Fruit fly (Drosophila melanogaster): ENCODE measurements around the gene laza.

Gene laza

dm6 chr3L:22458898-22459524 is 1.9 kb downstream of the laza start (continued):
- TF ChIP-seq abd-A (tag; optimal IDR thresholded peaks at IDR 0.05) (no peak), CG16813 (GFP tag; IDR thresholded peaks at IDR 0.05; ENCODE audit: partially characterized antibody) (no peak), CG11504 (tag; optimal IDR thresholded peaks at IDR 0.05) (peak; percentile 30), YL-1 (GFP tag; optimal IDR thresholded peaks at IDR 0.05) (no peak), CG12769 (tag; optimal IDR thresholded peaks at IDR 0.05) (peak; percentile 41), pb (GFP tag; optimal IDR thresholded peaks at IDR 0.05) (no peak), Dp (GFP tag; optimal IDR thresholded peaks at IDR 0.05) (no peak), CG15696 (tag; optimal IDR thresholded peaks at IDR 0.05) (peak; percentile 3), nom (GFP tag; optimal IDR thresholded peaks at IDR 0.05) (no peak), CG11456 (GFP tag; IDR thresholded peaks at IDR 0.05) (no peak), Ravus (GFP tag; IDR thresholded peaks at IDR 0.05) (no peak), CG11085 (GFP tag; IDR thresholded peaks at IDR 0.05) (no peak), Hr51 (GFP tag; optimal IDR thresholded peaks at IDR 0.05) (no peak), Stat92E (GFP tag; optimal IDR thresholded peaks at IDR 0.05) (no peak), Xrp1 (GFP tag; IDR thresholded peaks at IDR 0.05) (0 out of 2 replicates have a peak, but pooled peaks have one; percentile 11), CG7786 (GFP tag; optimal IDR thresholded peaks at IDR 0.05) (no peak), CG2129 (GFP tag; IDR thresholded peaks at IDR 0.05; ENCODE audit: partially characterized antibody) (no peak), CG13894 (tag; optimal IDR thresholded peaks at IDR 0.05) (no peak), Dad (GFP tag; optimal IDR thresholded peaks at IDR 0.05) (no peak), sr (GFP tag; IDR thresholded peaks at IDR 0.05) (no peak), Dek (tag; optimal IDR thresholded peaks at IDR 0.05) (no peak), CG4707 (GFP tag; optimal IDR thresholded peaks at IDR 0.05) (no peak), psq (GFP tag; optimal IDR thresholded peaks at IDR 0.05) (no peak), slou (GFP tag; optimal IDR thresholded peaks at IDR 0.05) (no peak), pum (GFP tag; optimal IDR thresholded peaks at IDR 0.05) (no peak), H2.0 (GFP tag; IDR thresholded peaks at IDR 0.05) (no peak), fd3F (GFP tag; optimal IDR thresholded peaks at IDR 0.05) (no peak), CG12299 (tag; optimal IDR thresholded peaks at IDR 0.05) (no peak), knrl (GFP tag; IDR thresholded peaks at IDR 0.05; ENCODE audit: partially characterized antibody) (no peak), sim (GFP tag; IDR thresholded peaks at IDR 0.05) (no peak), NC2β (GFP tag; optimal IDR thresholded peaks at IDR 0.05) (no peak), CG2120 (GFP tag; optimal IDR thresholded peaks at IDR 0.05) (no peak), Blimp-1 (GFP tag; optimal IDR thresholded peaks at IDR 0.05) (no peak), CG15514 (GFP tag; optimal IDR thresholded peaks at IDR 0.05) (no peak), D (optimal IDR thresholded peaks at IDR 0.05) (no peak), D (GFP tag; optimal IDR thresholded peaks at IDR 0.05) (no peak), CG14050 (GFP tag; IDR thresholded peaks at IDR 0.05) (no peak), CG7271 (tag; optimal IDR thresholded peaks at IDR 0.05) (no peak), bbx (GFP tag; IDR thresholded peaks at IDR 0.05; ENCODE audit: partially characterized antibody) (no peak), ftz-f1 (GFP tag; optimal IDR thresholded peaks at IDR 0.05) (peak; percentile 49), CG1602 (GFP tag; optimal IDR thresholded peaks at IDR 0.05) (no peak), sc (optimal IDR thresholded peaks at IDR 0.05) (no peak), sc (GFP tag; optimal IDR thresholded peaks at IDR 0.05) (no peak), Sox100B (GFP tag; optimal IDR thresholded peaks at IDR 0.05) (peak; percentile 24), CG13296 (GFP tag; optimal IDR thresholded peaks at IDR 0.05) (no peak), Scr (GFP tag; IDR thresholded peaks at IDR 0.05; ENCODE audit: partially characterized antibody) (no peak), CG7839 (tag; optimal IDR thresholded peaks at IDR 0.05) (no peak), CG34224 (GFP tag; IDR thresholded peaks at IDR 0.05; ENCODE audit: partially characterized antibody) (no peak), odd (GFP tag; optimal IDR thresholded peaks at IDR 0.05) (peak; percentile 39), dm (GFP tag; optimal IDR thresholded peaks at IDR 0.05) (no peak)
